Worm (Caenorhabditis elegans) whole organism, L4/young adult: ENCODE results near the gene cmk-1.

Experiments used
- W03F9.2 ChIP-seq: fragments of 150-350 bp; optimal IDR thresholded peaks from 2 replicates; lab custom pipeline; 2014; ENCODE audit warnings: missing biosample characterization, missing genetic modification characterization
- dao-5 ChIP-seq: sonication (generic microtip); optimal IDR thresholded peaks from 2 replicates; lab custom pipeline; 2016; ENCODE audit warnings: missing genotype, missing genetic modification characterization, moderate library complexity, missing compliant biosample characterization
- him-1 ChIP-seq: sonication (generic microtip); optimal IDR thresholded peaks from 2 replicates; lab custom pipeline; 2016; ENCODE audit warnings: missing genotype, missing genetic modification reagents, missing genetic modification characterization, missing compliant biosample characterization

ce11 chrIV:1878501-1878900 lies 54.2 kb downstream of the cmk-1 start:
- no peak for TF ChIP-seq him-1 (tag; lab: Kevin White, UChicago)
- TF ChIP-seq dao-5 (tag; lab: Kevin White, UChicago): no peak
- TF ChIP-seq W03F9.2 (tag; lab: Kevin White, UChicago): no peak
